Fruit fly (Drosophila melanogaster): ENCODE measurements around the gene Qsox2.

DNA sequence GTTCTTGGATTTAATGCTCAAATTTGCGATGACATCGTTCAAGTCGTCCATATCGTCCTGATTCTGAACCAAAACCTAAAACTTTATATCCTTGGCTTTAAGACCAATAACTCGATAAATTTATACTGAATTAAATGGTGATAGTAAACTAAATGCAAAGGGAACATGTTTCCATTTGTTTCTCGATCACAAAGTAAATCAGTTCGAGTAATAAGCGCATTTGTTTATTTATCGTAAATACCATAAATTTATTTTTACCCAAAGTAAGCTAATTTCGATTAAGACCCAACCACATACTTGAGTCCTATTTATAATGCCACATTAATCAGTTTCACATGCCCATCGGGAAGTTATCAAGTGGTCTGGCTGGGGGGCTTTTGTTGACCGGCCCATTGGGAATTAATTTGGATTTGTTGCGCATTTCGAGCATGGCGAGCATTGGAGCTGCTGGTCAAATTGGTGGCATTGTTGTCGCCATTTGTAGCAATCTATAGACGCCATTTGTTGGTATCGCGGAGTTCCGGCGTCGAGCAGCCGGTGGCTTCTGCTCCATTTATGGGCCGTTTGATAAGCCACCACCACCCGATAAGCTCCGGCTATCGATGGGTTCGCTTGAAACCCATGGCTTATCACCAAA lies 44.0 kb upstream of the Qsox2 start, which contains the start of gene CG31174:
- TF ChIP-seq psq (optimal IDR thresholded peaks at IDR 0.05), result no peak
- no peak for TF ChIP-seq Sin3A (optimal IDR thresholded peaks at IDR 0.05)
- no peak for TF ChIP-seq ttk (optimal IDR thresholded peaks at IDR 0.05)
- TF ChIP-seq h (optimal IDR thresholded peaks at IDR 0.05), result no peak
- no peak for TF ChIP-seq Myc (optimal IDR thresholded peaks at IDR 0.05)
